Worm (Caenorhabditis elegans) whole organism, midembryonic: ENCODE results near the gene prx-3.

Source experiments
- T22C8.4 ChIP-seq: fragments of 200-800 bp; sonication (Bioruptor generic); IDR thresholded peaks from 2 replicates; pipeline ENCODE4 v1.3.6; 2022; ENCODE audit warnings: missing genetic modification characterization, missing compliant biosample characterization
- cog-1 ChIP-seq: sonication (generic microtip); optimal IDR thresholded peaks from 2 replicates; lab custom pipeline; 2016; ENCODE audit warnings: missing genetic modification characterization, missing compliant biosample characterization
- flt-1 ChIP-seq: fragments of 200-800 bp; sonication (Bioruptor generic); IDR thresholded peaks from 2 replicates; pipeline ENCODE4 v1.3.6; 2022; ENCODE audit warnings: missing genetic modification characterization, missing compliant biosample characterization
- klf-2 ChIP-seq: fragments of 200-800 bp; sonication (Bioruptor generic); conservative IDR thresholded peaks from 2 replicates; pipeline ENCODE4 v1.3.6; 2022; ENCODE audit warnings: missing genetic modification reagents, missing genetic modification characterization, missing compliant biosample characterization
- med-1 ChIP-seq: sonication (generic microtip); optimal IDR thresholded peaks from 2 replicates; lab custom pipeline; 2017; ENCODE audit warnings: missing genetic modification characterization, mild to moderate bottlenecking, missing compliant biosample characterization, antibody characterized with exemption, missing genetic modification reagents; ENCODE audit not compliant: insufficient read depth
- ref-1 ChIP-seq: fragments of 200-800 bp; sonication (Bioruptor generic); conservative IDR thresholded peaks from 2 replicates; pipeline ENCODE4 v1.3.6; 2022; ENCODE audit warnings: missing genetic modification reagents, missing genetic modification characterization, missing compliant biosample characterization
- tab-1 ChIP-seq: fragments of 200-800 bp; sonication (Bioruptor generic); IDR thresholded peaks from 2 replicates; pipeline ENCODE4 v1.3.6; 2022; ENCODE audit warnings: missing genetic modification characterization, missing compliant biosample characterization
- ztf-29 ChIP-seq: fragments of 200-800 bp; sonication (Bioruptor generic); IDR thresholded peaks from 2 replicates; pipeline ENCODE4 v1.3.6; 2022; ENCODE audit warnings: missing genetic modification reagents, missing genetic modification characterization, missing compliant biosample characterization

- TF ChIP-seq klf-2, result no peak
- TF ChIP-seq ref-1 (GFP tag; lab: Robert Waterston, UW), result no peak
- TF ChIP-seq T22C8.4, result no peak
- no peak for TF ChIP-seq tab-1 (GFP tag; lab: Robert Waterston, UW)
- TF ChIP-seq flt-1 (GFP tag; lab: Robert Waterston, UW), result no peak
- TF ChIP-seq cog-1 (tag; lab: Kevin White, UChicago), result no peak
- TF ChIP-seq ztf-29, result no peak
- TF ChIP-seq med-1 (GFP tag; lab: Kevin White, UChicago), result no peak
Measured at ce11 chrX:6138243-6138642, 25.5 kb upstream of the prx-3 start, which contains the start of gene Y72A10A.1.
